Fruit fly (Drosophila melanogaster) whole organism, wandering third instar larva: ENCODE results near the gene aay.

Source experiments
- Abd-B ChIP-seq: fragments of >200 bp; optimal IDR thresholded peaks from 2 replicates; lab custom pipeline; 2017; ENCODE audit warnings: missing biosample characterization, missing genetic modification characterization
- Dfd ChIP-seq: fragments of >200 bp; optimal IDR thresholded peaks from 2 replicates; lab custom pipeline; 2017; ENCODE audit warnings: missing biosample characterization, missing genetic modification characterization

Gene aay

dm6 chr3L:9471151-9471903 lies 48.3 kb downstream of the aay start:
- TF ChIP-seq Dfd (peak; percentile 92), Abd-B (GFP tag; lab: Kevin White, UChicago) (no peak)
- TF ChIP-seq, all 38 proteins: peak for 1
